Worm (Caenorhabditis elegans) whole organism, L3 larva: ENCODE results near the gene C08D8.7.

Source experiments
- R02D3.7 ChIP-seq: fragments of 150-350 bp; optimal IDR thresholded peaks from 2 replicates; lab custom pipeline; 2014; ENCODE audit warnings: missing biosample characterization, missing genetic modification characterization
- ZK546.5 ChIP-seq: sonication (generic microtip); optimal IDR thresholded peaks from 2 replicates; lab custom pipeline; 2017; ENCODE audit warnings: missing biosample characterization, missing genetic modification characterization
- aly-2 ChIP-seq: fragments of 150-350 bp; optimal IDR thresholded peaks from 2 replicates; lab custom pipeline; 2014; ENCODE audit warnings: missing biosample characterization, missing genetic modification characterization
- ama-1 ChIP-seq: fragments of 150-350 bp; optimal IDR thresholded peaks from 2 replicates; lab custom pipeline; 2018
- ceh-16 ChIP-seq: sonication (generic microtip); optimal IDR thresholded peaks from 2 replicates; lab custom pipeline; 2017; ENCODE audit warnings: missing biosample characterization, missing genetic modification characterization
- ceh-28 ChIP-seq: fragments of 150-350 bp; optimal IDR thresholded peaks from 2 replicates; lab custom pipeline; 2014; ENCODE audit warnings: missing biosample characterization, missing genetic modification reagents, missing genetic modification characterization
- ceh-82 ChIP-seq: fragments of 150-350 bp; optimal IDR thresholded peaks from 2 replicates; lab custom pipeline; 2014; ENCODE audit warnings: missing biosample characterization, missing genetic modification characterization
- ceh-9 ChIP-seq: sonication (generic microtip); optimal IDR thresholded peaks from 2 replicates; lab custom pipeline; 2018; ENCODE audit warnings: missing biosample characterization, missing genetic modification characterization
- egl-5 ChIP-seq: fragments of 150-350 bp; optimal IDR thresholded peaks from 2 replicates; lab custom pipeline; 2017; ENCODE audit warnings: missing biosample characterization, missing genetic modification reagents, missing genetic modification characterization, inconsistent platforms
- elt-1 ChIP-seq: fragments of 150-350 bp; optimal IDR thresholded peaks from 2 replicates; lab custom pipeline; 2014; ENCODE audit warnings: missing biosample characterization, missing genetic modification characterization
- elt-3 ChIP-seq, 3 experiments: fragments of 150-350 bp in 1 of 3; sonication (generic microtip) in 2 of 3; optimal IDR thresholded peaks; 2 replicates in 2 of 3; 4 replicates in 1 of 3; lab custom pipeline; 2014 to 2017; ENCODE audit warnings: missing biosample characterization in 3 of 3, missing genetic modification characterization in 3 of 3
- eor-1 ChIP-seq, 2 experiments: fragments of 150-350 bp; optimal IDR thresholded peaks; 2 replicates each; lab custom pipeline; 2014 to 2018; ENCODE audit warnings: missing biosample characterization in 2 of 2, missing genetic modification characterization in 2 of 2
- fkh-10 ChIP-seq: sonication (generic microtip); optimal IDR thresholded peaks from 2 replicates; lab custom pipeline; 2017; ENCODE audit warnings: missing biosample characterization, missing genetic modification reagents, missing genetic modification characterization
- fkh-2 ChIP-seq: fragments of 150-350 bp; optimal IDR thresholded peaks from 2 replicates; lab custom pipeline; 2014; ENCODE audit warnings: missing biosample characterization, missing genetic modification reagents, missing genetic modification characterization
- jun-1 ChIP-seq: fragments of 150-350 bp; optimal IDR thresholded peaks from 2 replicates; lab custom pipeline; 2014; ENCODE audit warnings: missing biosample characterization, missing genetic modification reagents, missing genetic modification characterization
- lsy-12 ChIP-seq: sonication (generic microtip); optimal IDR thresholded peaks from 2 replicates; lab custom pipeline; 2016; ENCODE audit warnings: mild to moderate bottlenecking, missing genetic modification characterization, missing compliant biosample characterization
- mdl-1 ChIP-seq: fragments of 150-350 bp; optimal IDR thresholded peaks from 2 replicates; lab custom pipeline; 2014; ENCODE audit warnings: missing biosample characterization, missing genetic modification characterization
- mml-1 ChIP-seq: fragments of 150-350 bp; sonication (generic microtip); optimal IDR thresholded peaks from 3 replicates; lab custom pipeline; 2014; ENCODE audit warnings: missing biosample characterization, missing genetic modification characterization
- nfya-1 ChIP-seq: sonication (generic microtip); optimal IDR thresholded peaks from 2 replicates; lab custom pipeline; 2017; ENCODE audit warnings: missing genetic modification characterization, mild to moderate bottlenecking, missing compliant biosample characterization, antibody characterized with exemption, moderate library complexity; ENCODE audit not compliant: insufficient read depth
- nhr-12 ChIP-seq: fragments of 150-350 bp; optimal IDR thresholded peaks from 2 replicates; lab custom pipeline; 2014; ENCODE audit warnings: missing biosample characterization, missing genetic modification characterization
- nhr-25 ChIP-seq: sonication (generic microtip); optimal IDR thresholded peaks from 2 replicates; lab custom pipeline; 2017; ENCODE audit warnings: missing biosample characterization, missing genetic modification characterization
- nhr-28 ChIP-seq: fragments of 150-350 bp; optimal IDR thresholded peaks from 2 replicates; lab custom pipeline; 2014; ENCODE audit warnings: missing biosample characterization, missing genetic modification characterization
- nhr-67 ChIP-seq: fragments of 150-350 bp; optimal IDR thresholded peaks from 2 replicates; lab custom pipeline; 2014; ENCODE audit warnings: missing biosample characterization, missing genetic modification characterization
- nhr-77 ChIP-seq: fragments of 150-350 bp; optimal IDR thresholded peaks from 2 replicates; lab custom pipeline; 2014; ENCODE audit warnings: missing biosample characterization, missing genetic modification characterization
- pha-4 ChIP-seq: fragments of 150-350 bp; optimal IDR thresholded peaks from 2 replicates; lab custom pipeline; 2014; ENCODE audit warnings: missing biosample characterization, missing genetic modification reagents, missing genetic modification characterization
- pqm-1 ChIP-seq: fragments of 150-350 bp; optimal IDR thresholded peaks from 2 replicates; lab custom pipeline; 2017; ENCODE audit warnings: missing biosample characterization, missing genetic modification characterization, inconsistent platforms
- sea-2 ChIP-seq: fragments of 150-350 bp; sonication (generic microtip); optimal IDR thresholded peaks from 4 replicates; lab custom pipeline; 2014; ENCODE audit warnings: missing biosample characterization, missing genetic modification reagents, missing genetic modification characterization
- snpc-4 ChIP-seq: fragments of 150-350 bp; optimal IDR thresholded peaks from 2 replicates; lab custom pipeline; 2014; ENCODE audit warnings: missing biosample characterization, missing genetic modification characterization
- tbx-2 ChIP-seq: sonication (generic microtip); optimal IDR thresholded peaks from 2 replicates; lab custom pipeline; 2016; ENCODE audit warnings: mild to moderate bottlenecking, missing genetic modification characterization, missing compliant biosample characterization
- unc-39 ChIP-seq: sonication (generic microtip); optimal IDR thresholded peaks from 4 replicates; lab custom pipeline; 2017; ENCODE audit warnings: missing biosample characterization, missing genetic modification characterization
- unc-62 ChIP-seq: fragments of 150-350 bp; sonication (generic microtip); optimal IDR thresholded peaks from 4 replicates; lab custom pipeline; 2014; ENCODE audit warnings: missing biosample characterization, missing genetic modification reagents, missing genetic modification characterization
- zag-1 ChIP-seq: fragments of 150-350 bp; optimal IDR thresholded peaks from 2 replicates; lab custom pipeline; 2014; ENCODE audit warnings: missing biosample characterization, missing genetic modification characterization
- ztf-4 ChIP-seq: fragments of 150-350 bp; optimal IDR thresholded peaks from 2 replicates; lab custom pipeline; 2014; ENCODE audit warnings: missing biosample characterization, missing genetic modification characterization

C08D8.7 gene

ce11 chrV:8349950-8350349 lies 8.9 kb downstream of the C08D8.7 start:
- no peak for TF ChIP-seq nfya-1 (tag; lab: Kevin White, UChicago)
- TF ChIP-seq eor-1 (tag; optimal IDR thresholded peaks at IDR 0.05; lab: Kevin White, UChicago): no peak
- TF ChIP-seq nhr-12 (tag; lab: Kevin White, UChicago): no peak
- TF ChIP-seq, all 47 proteins: peak for 0

- TF ChIP-seq nfya-1 (tag; lab: Kevin White, UChicago) (no peak), nhr-67 (tag; lab: Kevin White, UChicago) (no peak), mml-1 (tag; lab: Kevin White, UChicago) (no peak), pqm-1 (tag; lab: Kevin White, UChicago) (no peak), elt-3 (tag; optimal IDR thresholded peaks at IDR 0.05; lab: Kevin White, UChicago) (no peak), R02D3.7 (tag; lab: Kevin White, UChicago) (no peak), pha-4 (tag; lab: Kevin White, UChicago) (no peak), snpc-4 (no peak), ceh-9 (no peak), ZK546.5 (tag; lab: Kevin White, UChicago) (no peak), unc-62 (no peak), fkh-2 (tag; lab: Kevin White, UChicago) (no peak), nhr-77 (no peak), ceh-82 (no peak), jun-1 (tag; lab: Kevin White, UChicago) (no peak), mdl-1 (tag; lab: Kevin White, UChicago) (no peak)
These were observed 10.3 kb downstream of the C08D8.7 start, which contains the start of gene srsx-22 for ce11 chrV:8351371-8351770. Gene srsx-22 (plus strand): TSS chrV:8351671.

DNA sequence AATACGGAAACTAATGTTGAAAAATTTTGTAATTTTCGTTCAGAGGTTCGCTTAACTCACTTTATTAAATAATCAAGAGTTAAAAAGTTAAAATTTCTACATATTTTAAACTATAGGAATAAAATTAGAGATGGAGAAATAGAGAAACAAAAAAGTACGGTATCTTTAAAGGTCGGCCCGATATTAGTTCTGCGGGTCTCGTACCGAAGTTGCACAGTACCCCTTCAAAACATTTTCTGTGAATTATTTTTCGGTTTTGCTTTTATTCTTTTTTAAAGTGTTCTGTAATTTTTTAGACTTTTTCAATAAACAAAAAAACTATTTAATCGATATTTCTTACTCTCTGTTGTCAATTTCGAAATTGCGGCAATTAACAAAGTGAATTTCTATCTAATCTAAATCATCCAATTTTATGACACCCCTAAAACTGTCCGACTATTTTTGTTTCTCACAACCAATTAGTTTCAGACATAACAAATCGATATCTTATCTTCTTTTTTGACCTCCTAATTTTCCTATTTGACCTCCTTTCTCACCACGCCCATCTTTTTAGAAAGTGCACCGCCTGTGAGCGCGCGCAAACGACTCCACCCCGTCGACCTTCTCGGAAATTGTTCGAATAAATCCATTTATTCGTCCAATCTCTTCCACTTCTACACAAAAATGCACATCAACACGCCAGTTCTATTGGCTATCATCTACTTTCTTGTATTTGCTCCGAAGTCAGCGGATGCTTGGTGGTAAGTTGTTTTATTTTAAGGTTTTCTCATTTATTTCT lies 14.6 kb downstream of the C08D8.7 start, which contains the start of gene mom-2:
TSS of gene mom-2 (plus strand) at position 554 of the 778 bp plus-strand sequence.
- no peak for TF ChIP-seq fkh-2 (tag; lab: Kevin White, UChicago)

ce11 chrV:8357756-8358155 lies 16.7 kb downstream of the C08D8.7 start:
- TF ChIP-seq mdl-1 (tag; lab: Kevin White, UChicago): no peak
- TF ChIP-seq ZK546.5 (tag; lab: Kevin White, UChicago): no peak
- no peak for TF ChIP-seq fkh-10 (GFP tag; lab: Kevin White, UChicago)
- TF ChIP-seq nhr-12 (tag; lab: Kevin White, UChicago): no peak
- TF ChIP-seq ztf-4 (tag; lab: Kevin White, UChicago): no peak
- TF ChIP-seq ceh-9: no peak
- TF ChIP-seq tbx-2 (tag; lab: Kevin White, UChicago): no peak
- no peak for TF ChIP-seq unc-39 (tag; lab: Kevin White, UChicago)
- TF ChIP-seq unc-62: no peak
- no peak for TF ChIP-seq pqm-1 (tag; lab: Kevin White, UChicago)
- TF ChIP-seq egl-5 (tag; lab: Kevin White, UChicago): no peak
- TF ChIP-seq R02D3.7 (tag; lab: Kevin White, UChicago): no peak
- no peak for TF ChIP-seq sea-2 (GFP tag; lab: Kevin White, UChicago)
- TF ChIP-seq ceh-28: no peak
- TF ChIP-seq ama-1 (lab: Kevin White, UChicago): no peak
- TF ChIP-seq elt-1 (tag; lab: Kevin White, UChicago): no peak
- no peak for TF ChIP-seq elt-3 (tag; optimal IDR thresholded peaks at IDR 0.05; lab: Kevin White, UChicago)
- no peak for TF ChIP-seq nhr-28 (tag; lab: Kevin White, UChicago)
- no peak for TF ChIP-seq aly-2 (tag; lab: Kevin White, UChicago)
- TF ChIP-seq, all 47 proteins: peak for 0

- no peak for TF ChIP-seq zag-1
- no peak for TF ChIP-seq sea-2 (GFP tag; lab: Kevin White, UChicago)
- no peak for TF ChIP-seq ceh-28
- TF ChIP-seq nhr-25 (tag; lab: Kevin White, UChicago): no peak
- TF ChIP-seq lsy-12 (tag; lab: Kevin White, UChicago): no peak
- no peak for TF ChIP-seq fkh-2 (tag; lab: Kevin White, UChicago)
- no peak for TF ChIP-seq mml-1 (tag; lab: Kevin White, UChicago)
- no peak for TF ChIP-seq aly-2 (tag; lab: Kevin White, UChicago)
- TF ChIP-seq ceh-16 (tag; lab: Kevin White, UChicago): no peak
These were observed 17.7 kb downstream of the C08D8.7 start for ce11 chrV:8358702-8359101.
